Worm (Caenorhabditis elegans) whole organism, L1 larva: Measurements from ENCODE around the gene F56C9.10.

Experiments used
- C04F5.9 ChIP-seq: sonication (generic microtip); optimal IDR thresholded peaks from 2 replicates; lab custom pipeline; 2016; ENCODE audit warnings: missing genetic modification characterization, missing compliant biosample characterization
- C16A3.4 ChIP-seq: fragments of 150-350 bp; optimal IDR thresholded peaks from 2 replicates; lab custom pipeline; 2014; ENCODE audit warnings: missing biosample characterization, missing genetic modification characterization
- F16B12.6 ChIP-seq: fragments of 150-350 bp; optimal IDR thresholded peaks from 2 replicates; lab custom pipeline; 2014; ENCODE audit warnings: missing biosample characterization, missing genetic modification characterization
- blmp-1 ChIP-seq: fragments of 150-350 bp; optimal IDR thresholded peaks from 2 replicates; lab custom pipeline; 2014; ENCODE audit warnings: missing biosample characterization, missing genetic modification characterization
- ceh-63 ChIP-seq: fragments of 200-800 bp; sonication (Bioruptor generic); optimal IDR thresholded peaks from 2 replicates; lab custom pipeline; 2018; ENCODE audit warnings: mild to moderate bottlenecking, missing genetic modification characterization, missing compliant biosample characterization
- ceh-8 ChIP-seq: fragments of 200-800 bp; sonication (Bioruptor generic); optimal IDR thresholded peaks from 2 replicates; lab custom pipeline; 2018; ENCODE audit warnings: mild to moderate bottlenecking, missing genetic modification characterization, moderate library complexity, missing compliant biosample characterization
- ceh-88 ChIP-seq: fragments of 200-800 bp; sonication (Bioruptor generic); IDR thresholded peaks from 2 replicates; pipeline ENCODE4 v1.3.6; 2022; ENCODE audit warnings: missing genetic modification characterization, missing compliant biosample characterization
- efl-3 ChIP-seq: fragments of 200-800 bp; sonication (Bioruptor generic); optimal IDR thresholded peaks from 2 replicates; lab custom pipeline; 2018; ENCODE audit warnings: mild to moderate bottlenecking, missing genetic modification characterization, missing compliant biosample characterization
- egl-13 ChIP-seq: sonication (generic microtip); optimal IDR thresholded peaks from 2 replicates; lab custom pipeline; 2016; ENCODE audit warnings: missing genotype, missing genetic modification reagents, missing genetic modification characterization, missing compliant biosample characterization
- elt-2 ChIP-seq: sonication (generic microtip); optimal IDR thresholded peaks from 2 replicates; lab custom pipeline; 2016; ENCODE audit warnings: missing genetic modification characterization, mild to moderate bottlenecking, inconsistent platforms, missing compliant biosample characterization, missing genetic modification reagents
- elt-3 ChIP-seq, 6 experiments: fragments of 150-350 bp in 1 of 6; sonication (generic microtip); optimal IDR thresholded peaks; 2 replicates each; lab custom pipeline; 2017 to 2018; ENCODE audit warnings: missing biosample characterization in 6 of 6, missing genetic modification characterization in 6 of 6, inconsistent platforms in 1 of 6
- fkh-4 ChIP-seq: sonication (generic microtip); optimal IDR thresholded peaks from 2 replicates; lab custom pipeline; 2016; ENCODE audit warnings: missing compliant biosample characterization, missing genetic modification characterization, borderline replicate concordance
- fkh-8 ChIP-seq: sonication (generic microtip); optimal IDR thresholded peaks from 2 replicates; lab custom pipeline; 2016; ENCODE audit warnings: mild to moderate bottlenecking, missing genetic modification characterization, missing compliant biosample characterization
- grh-1 ChIP-seq: fragments of 200-800 bp; sonication (Bioruptor generic); IDR thresholded peaks from 2 replicates; pipeline ENCODE4 v1.3.6; 2022; ENCODE audit warnings: missing genetic modification reagents, missing genetic modification characterization, missing compliant biosample characterization
- hlh-17 ChIP-seq: fragments of 200-800 bp; sonication (Bioruptor generic); optimal IDR thresholded peaks from 2 replicates; lab custom pipeline; 2018; ENCODE audit warnings: missing genetic modification characterization, mild to moderate bottlenecking, missing compliant biosample characterization, moderate library complexity, borderline replicate concordance
- isw-1 ChIP-seq: fragments of 200-800 bp; sonication (Bioruptor generic); IDR thresholded peaks from 2 replicates; pipeline ENCODE4 v1.3.6; 2022; ENCODE audit warnings: missing genetic modification characterization, missing compliant biosample characterization
- lin-14 ChIP-seq: fragments of 200-800 bp; sonication (Bioruptor generic); optimal IDR thresholded peaks from 2 replicates; lab custom pipeline; 2018; ENCODE audit warnings: mild to moderate bottlenecking, missing genetic modification characterization, moderate library complexity, missing compliant biosample characterization
- lin-35 ChIP-seq, 2 experiments: fragments of 150-350 bp; optimal IDR thresholded peaks; 2 replicates each; lab custom pipeline; 2014; ENCODE audit warnings: missing biosample characterization in 2 of 2, missing genetic modification characterization in 2 of 2, missing genetic modification reagents in 2 of 2
- lsy-2 ChIP-seq, 2 experiments: fragments of 150-350 bp; optimal IDR thresholded peaks; 2 replicates each; lab custom pipeline; 2014; ENCODE audit warnings: missing biosample characterization in 2 of 2, missing genetic modification characterization in 2 of 2
- mab-9 ChIP-seq: fragments of 200-800 bp; sonication (Bioruptor generic); IDR thresholded peaks from 2 replicates; pipeline ENCODE4 v1.3.6; 2022; ENCODE audit warnings: missing genetic modification reagents, missing genetic modification characterization, missing compliant biosample characterization
- mef-2 ChIP-seq: fragments of 150-350 bp; optimal IDR thresholded peaks from 2 replicates; lab custom pipeline; 2014; ENCODE audit warnings: missing biosample characterization, missing genetic modification characterization
- mep-1 ChIP-seq: fragments of 150-350 bp; optimal IDR thresholded peaks from 2 replicates; lab custom pipeline; 2014; ENCODE audit warnings: missing biosample characterization, missing genetic modification characterization
- nhr-20 ChIP-seq: sonication (generic microtip); optimal IDR thresholded peaks from 2 replicates; lab custom pipeline; 2016; ENCODE audit warnings: mild to moderate bottlenecking, missing genetic modification characterization, missing compliant biosample characterization
- nhr-47 ChIP-seq: sonication (generic microtip); optimal IDR thresholded peaks from 2 replicates; lab custom pipeline; 2016; ENCODE audit warnings: mild to moderate bottlenecking, missing genetic modification characterization, moderate library complexity, missing compliant biosample characterization
- nhr-71 ChIP-seq: sonication (generic microtip); optimal IDR thresholded peaks from 2 replicates; lab custom pipeline; 2016; ENCODE audit warnings: mild to moderate bottlenecking, missing genetic modification characterization, moderate library complexity, missing compliant biosample characterization
- nhr-76 ChIP-seq: sonication (generic microtip); optimal IDR thresholded peaks from 2 replicates; lab custom pipeline; 2017; ENCODE audit warnings: missing biosample characterization, missing genetic modification characterization
- nhr-77 ChIP-seq: fragments of 150-350 bp; optimal IDR thresholded peaks from 2 replicates; lab custom pipeline; 2014; ENCODE audit warnings: missing biosample characterization, missing genetic modification characterization
- nhr-84 ChIP-seq: sonication (generic microtip); optimal IDR thresholded peaks from 2 replicates; lab custom pipeline; 2017; ENCODE audit warnings: missing biosample characterization, missing genetic modification characterization
- nhr-85 ChIP-seq: sonication (generic microtip); peaks from one replicate; lab custom pipeline; 2016; ENCODE audit warnings: missing genetic modification characterization, inconsistent platforms, missing compliant biosample characterization
- pax-3 ChIP-seq: fragments of 200-800 bp; sonication (Bioruptor generic); optimal IDR thresholded peaks from 2 replicates; lab custom pipeline; 2018; ENCODE audit warnings: mild to moderate bottlenecking, missing genetic modification characterization, moderate library complexity, missing compliant biosample characterization
- pqm-1 ChIP-seq: sonication (generic microtip); optimal IDR thresholded peaks from 3 replicates; lab custom pipeline; 2017; ENCODE audit warnings: missing biosample characterization, missing genetic modification characterization
- sox-4 ChIP-seq: sonication (generic microtip); optimal IDR thresholded peaks from 2 replicates; lab custom pipeline; 2016; ENCODE audit warnings: missing genetic modification characterization, missing compliant biosample characterization
- sptf-1 ChIP-seq: fragments of 150-350 bp; optimal IDR thresholded peaks from 2 replicates; lab custom pipeline; 2014; ENCODE audit warnings: missing biosample characterization, missing genetic modification characterization
- unc-30 ChIP-seq: sonication (generic microtip); optimal IDR thresholded peaks from 2 replicates; lab custom pipeline; 2017; ENCODE audit warnings: missing biosample characterization, missing genetic modification characterization
- unc-62 ChIP-seq: fragments of 150-350 bp; optimal IDR thresholded peaks from 2 replicates; lab custom pipeline; 2014; ENCODE audit warnings: missing biosample characterization, missing genetic modification reagents, missing genetic modification characterization
- unc-98 ChIP-seq: fragments of 200-800 bp; sonication (Bioruptor generic); IDR thresholded peaks from 2 replicates; pipeline ENCODE4 v1.3.6; 2022; ENCODE audit warnings: missing genetic modification characterization, missing compliant biosample characterization
- vab-15 ChIP-seq: sonication (generic microtip); optimal IDR thresholded peaks from 2 replicates; lab custom pipeline; 2017; ENCODE audit warnings: missing genotype, mild to moderate bottlenecking, missing genetic modification characterization, missing compliant biosample characterization
- ztf-11 ChIP-seq, 2 experiments: sonication (generic microtip); optimal IDR thresholded peaks; 2 replicates each; lab custom pipeline; 2016 to 2017; ENCODE audit warnings: missing genetic modification characterization in 2 of 2, missing biosample characterization in 1 of 2, missing compliant biosample characterization in 1 of 2
- ztf-4 ChIP-seq: fragments of 150-350 bp; optimal IDR thresholded peaks from 2 replicates; lab custom pipeline; 2014; ENCODE audit warnings: missing biosample characterization, missing genetic modification characterization

F56C9.10 gene

ce11 chrIII:7304961-7305648, 30.0 kb downstream of the F56C9.10 start (continued):
- TF ChIP-seq sptf-1 (tag; lab: Kevin White, UChicago) (no peak), ceh-88 (GFP tag; lab: Robert Waterston, UW) (no peak), nhr-76 (tag; lab: Kevin White, UChicago) (no peak), nhr-77 (no peak), mef-2 (tag; lab: Kevin White, UChicago) (no peak), nhr-71 (tag; lab: Kevin White, UChicago) (peak; percentile 65), vab-15 (tag; lab: Kevin White, UChicago) (no peak), elt-3 (tag; optimal IDR thresholded peaks at IDR 0.05; lab: Kevin White, UChicago) (peak in 2 of 6 experiments; percentile 73 to 86), fkh-4 (tag; lab: Kevin White, UChicago) (no peak), lin-35 (GFP tag; optimal IDR thresholded peaks at IDR 0.05; lab: Kevin White, UChicago) (peak in 1 of 2 experiments; percentile 46), fkh-8 (tag; lab: Kevin White, UChicago) (no peak), ztf-4 (tag; lab: Kevin White, UChicago) (no peak), unc-98 (GFP tag; lab: Robert Waterston, UW) (no peak), isw-1 (GFP tag; lab: Robert Waterston, UW) (no peak), nhr-84 (no peak), C04F5.9 (tag; lab: Kevin White, UChicago) (no peak), elt-2 (tag; lab: Kevin White, UChicago) (peak; percentile 1), unc-30 (tag; lab: Kevin White, UChicago) (no peak), nhr-47 (peak; percentile 23), mep-1 (tag; lab: Kevin White, UChicago) (no peak), nhr-20 (tag; lab: Kevin White, UChicago) (peak; percentile 71), efl-3 (GFP tag; lab: Kevin White, UChicago) (no peak), unc-62 (GFP tag; lab: Kevin White, UChicago) (no peak), pax-3 (tag; lab: Kevin White, UChicago) (no peak), lsy-2 (tag; optimal IDR thresholded peaks at IDR 0.05; lab: Kevin White, UChicago) (peak in 1 of 2 experiments; percentile 24), ceh-8 (no peak), C16A3.4 (tag; lab: Kevin White, UChicago) (peak; percentile 11), mab-9 (GFP tag; lab: Robert Waterston, UW) (no peak), grh-1 (no peak), egl-13 (no peak), F16B12.6 (tag; lab: Kevin White, UChicago) (no peak), hlh-17 (GFP tag; lab: Kevin White, UChicago) (no peak)

ce11 chrIII:7301668-7302067, 33.4 kb downstream of the F56C9.10 start:
- TF ChIP-seq nhr-85 (tag; lab: Kevin White, UChicago) = peak; percentile 86
- no peak for TF ChIP-seq ztf-11 (tag; optimal IDR thresholded peaks at IDR 0.05; lab: Kevin White, UChicago)
- no peak for TF ChIP-seq C16A3.4 (tag; lab: Kevin White, UChicago)
- TF ChIP-seq sox-4 (tag; lab: Kevin White, UChicago) = no peak
- peak; percentile 55 for TF ChIP-seq blmp-1 (tag; lab: Kevin White, UChicago)
- peak; percentile 11 for TF ChIP-seq nhr-20 (tag; lab: Kevin White, UChicago)
- no peak for TF ChIP-seq ceh-63 (GFP tag; lab: Kevin White, UChicago)
- peak; percentile 22 for TF ChIP-seq mep-1 (tag; lab: Kevin White, UChicago)
- TF ChIP-seq lin-14 = peak; percentile 55
- TF ChIP-seq pqm-1 (tag; lab: Kevin White, UChicago) = no peak
